Worm (Caenorhabditis elegans) whole organism, L2 larva: Measurements from ENCODE around the gene H40L08.7.

Experiments used
- R02D3.7 ChIP-seq: fragments of 150-350 bp; optimal IDR thresholded peaks from 2 replicates; lab custom pipeline; 2014; ENCODE audit warnings: missing biosample characterization, missing genetic modification characterization
- ama-1 ChIP-seq: fragments of 150-350 bp; optimal IDR thresholded peaks from 2 replicates; lab custom pipeline; 2018; ENCODE audit warnings: inconsistent platforms
- ceh-16 ChIP-seq: fragments of 150-350 bp; optimal IDR thresholded peaks from 2 replicates; lab custom pipeline; 2014; ENCODE audit warnings: missing biosample characterization, missing genetic modification characterization
- lin-13 ChIP-seq: fragments of 150-350 bp; optimal IDR thresholded peaks from 2 replicates; lab custom pipeline; 2014; ENCODE audit warnings: missing biosample characterization, missing genetic modification reagents, missing genetic modification characterization
- nhr-12 ChIP-seq: fragments of 150-350 bp; optimal IDR thresholded peaks from 2 replicates; lab custom pipeline; 2014; ENCODE audit warnings: missing biosample characterization, missing genetic modification characterization
- nhr-25 ChIP-seq: fragments of 150-350 bp; sonication (generic microtip); optimal IDR thresholded peaks from 3 replicates; lab custom pipeline; 2014; ENCODE audit warnings: missing biosample characterization, missing genetic modification characterization
- nhr-6 ChIP-seq: fragments of 150-350 bp; optimal IDR thresholded peaks from 2 replicates; lab custom pipeline; 2014; ENCODE audit warnings: missing biosample characterization, missing genetic modification characterization
- unc-39 ChIP-seq: fragments of 150-350 bp; optimal IDR thresholded peaks from 2 replicates; lab custom pipeline; 2014; ENCODE audit warnings: missing biosample characterization, missing genetic modification characterization
- unc-62 ChIP-seq: fragments of 150-350 bp; optimal IDR thresholded peaks from 2 replicates; lab custom pipeline; 2014; ENCODE audit warnings: missing biosample characterization, missing genetic modification reagents, missing genetic modification characterization
- zag-1 ChIP-seq: fragments of 150-350 bp; optimal IDR thresholded peaks from 2 replicates; lab custom pipeline; 2014; ENCODE audit warnings: missing biosample characterization, missing genetic modification characterization
- ztf-11 ChIP-seq: sonication (generic microtip); optimal IDR thresholded peaks from 2 replicates; lab custom pipeline; 2017; ENCODE audit warnings: missing biosample characterization, missing genetic modification characterization

DNA sequence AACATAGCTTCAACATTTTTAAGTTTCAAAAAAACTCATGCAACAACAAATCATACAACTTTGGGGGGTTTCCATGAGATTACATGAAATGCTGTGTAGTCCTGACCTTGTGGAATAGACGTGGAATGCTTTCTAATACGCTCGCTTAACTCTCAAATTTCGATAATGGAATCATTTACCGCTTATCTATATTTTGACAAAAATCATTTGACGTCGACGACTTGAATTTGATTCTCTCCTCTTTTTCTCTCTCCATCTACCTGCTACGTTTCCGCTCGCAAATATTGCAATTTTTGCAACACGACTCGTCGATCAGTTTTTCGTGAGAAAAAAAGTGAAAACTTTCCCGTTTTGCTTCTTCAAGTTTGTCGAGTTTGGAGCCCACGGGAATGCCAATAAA lies 11.6 kb upstream of the H40L08.7 start, which contains the start of gene flr-4:
- no peak for TF ChIP-seq lin-13 (GFP tag; lab: Kevin White, UChicago)
- no peak for TF ChIP-seq nhr-12 (tag; lab: Kevin White, UChicago)
- no peak for TF ChIP-seq R02D3.7 (tag; lab: Kevin White, UChicago)
- no peak for TF ChIP-seq unc-39 (tag; lab: Kevin White, UChicago)
- TF ChIP-seq ama-1 (lab: Kevin White, UChicago): no peak
- no peak for TF ChIP-seq unc-62 (GFP tag; lab: Kevin White, UChicago)
- TF ChIP-seq nhr-6 (tag; lab: Kevin White, UChicago): no peak
- TF ChIP-seq zag-1 (tag; lab: Kevin White, UChicago): no peak
- no peak for TF ChIP-seq ztf-11 (tag; lab: Kevin White, UChicago)
- TF ChIP-seq nhr-25 (tag; lab: Kevin White, UChicago): no peak
- TF ChIP-seq ceh-16: no peak
